Worm (Caenorhabditis elegans) whole organism, L4 larva: ENCODE measurements around the gene eri-9.
"Not testable (repeated sequence)": the region's sequence is repeated elsewhere in the genome, so short reads cannot be mapped to it uniquely, and the experiment has no call there.

Experiments
- D1046.2 ChIP-seq: fragments of 200-800 bp; sonication (Bioruptor generic); IDR thresholded peaks from 2 replicates; pipeline ENCODE4 v1.3.6; 2022; ENCODE audit warnings: missing genetic modification characterization, missing compliant biosample characterization
- F26F4.8 ChIP-seq: fragments of 200-800 bp; sonication (Bioruptor generic); conservative IDR thresholded peaks from 2 replicates; pipeline ENCODE4 v1.3.6; 2022; ENCODE audit warnings: missing genetic modification characterization, missing compliant biosample characterization
- F37D6.2 ChIP-seq: sonication (generic microtip); optimal IDR thresholded peaks from 2 replicates; lab custom pipeline; 2016; ENCODE audit warnings: mild to moderate bottlenecking, missing genetic modification characterization, missing compliant biosample characterization
- T26A8.4 ChIP-seq: fragments of 200-800 bp; sonication (Bioruptor generic); IDR thresholded peaks from 2 replicates; pipeline ENCODE4 v1.3.6; 2022; ENCODE audit warnings: missing genetic modification characterization, missing compliant biosample characterization
- Y48G9A.11 ChIP-seq: fragments of 200-800 bp; sonication (Bioruptor generic); IDR thresholded peaks from 2 replicates; pipeline ENCODE4 v1.3.6; 2022; ENCODE audit warnings: missing genetic modification reagents, missing genetic modification characterization, missing compliant biosample characterization
- aha-1 ChIP-seq: fragments of 150-350 bp; peaks from one replicate; lab custom pipeline; 2014; ENCODE audit warnings: missing biosample characterization, missing genetic modification characterization
- arid-1 ChIP-seq: fragments of 200-800 bp; sonication (Bioruptor generic); conservative IDR thresholded peaks from 2 replicates; pipeline ENCODE4 v1.3.6; 2022; ENCODE audit warnings: missing genetic modification reagents, missing genetic modification characterization, missing compliant biosample characterization
- ceh-20 ChIP-seq: fragments of 200-800 bp; sonication (Bioruptor generic); IDR thresholded peaks from 2 replicates; pipeline ENCODE4 v1.3.6; 2022; ENCODE audit warnings: missing genetic modification reagents, missing genetic modification characterization, missing compliant biosample characterization
- ceh-32 ChIP-seq: sonication (generic microtip); optimal IDR thresholded peaks from 2 replicates; lab custom pipeline; 2016; ENCODE audit warnings: mild to moderate bottlenecking, missing genetic modification characterization, missing compliant biosample characterization; ENCODE audit not compliant: poor library complexity
- ces-1 ChIP-seq: fragments of 150-350 bp; sonication (generic microtip); optimal IDR thresholded peaks from 4 replicates; lab custom pipeline; 2014; ENCODE audit warnings: missing biosample characterization, missing genetic modification reagents, missing genetic modification characterization
- ctbp-1 ChIP-seq: fragments of 200-800 bp; sonication (Bioruptor generic); IDR thresholded peaks from 2 replicates; pipeline ENCODE4 v1.3.6; 2022; ENCODE audit warnings: missing genetic modification reagents, missing genetic modification characterization, missing compliant biosample characterization
- dmd-6 ChIP-seq: fragments of 200-800 bp; sonication (Bioruptor generic); IDR thresholded peaks from 2 replicates; pipeline ENCODE4 v1.3.6; 2022; ENCODE audit warnings: missing genetic modification reagents, missing genetic modification characterization, missing compliant biosample characterization
- dmd-9 ChIP-seq: fragments of 200-800 bp; sonication (Bioruptor generic); IDR thresholded peaks from 2 replicates; pipeline ENCODE4 v1.3.6; 2022; ENCODE audit warnings: missing genetic modification reagents, missing genetic modification characterization, missing compliant biosample characterization
- dpl-1 ChIP-seq: fragments of 150-350 bp; optimal IDR thresholded peaks from 2 replicates; lab custom pipeline; 2014; ENCODE audit warnings: missing biosample characterization, missing genetic modification reagents, missing genetic modification characterization
- dve-1 ChIP-seq: sonication (generic microtip); optimal IDR thresholded peaks from 2 replicates; lab custom pipeline; 2017; ENCODE audit warnings: antibody characterized with exemption, mild to moderate bottlenecking, missing genetic modification characterization, missing compliant biosample characterization; ENCODE audit not compliant: insufficient read depth
- egl-43 ChIP-seq: fragments of 200-800 bp; sonication (Bioruptor generic); IDR thresholded peaks from 2 replicates; pipeline ENCODE4 v1.3.6; 2022; ENCODE audit warnings: missing genetic modification reagents, missing genetic modification characterization, missing compliant biosample characterization
- hlh-11 ChIP-seq: fragments of 200-800 bp; sonication (Bioruptor generic); optimal IDR thresholded peaks from 2 replicates; lab custom pipeline; 2018; ENCODE audit warnings: mild to moderate bottlenecking, missing genetic modification characterization, missing compliant biosample characterization
- hmg-1.1 ChIP-seq: fragments of 200-800 bp; sonication (Bioruptor generic); IDR thresholded peaks from 2 replicates; pipeline ENCODE4 v1.3.6; 2022; ENCODE audit warnings: missing genetic modification reagents, missing genetic modification characterization, missing compliant biosample characterization
- lim-7 ChIP-seq: fragments of 200-800 bp; sonication (Bioruptor generic); IDR thresholded peaks from 2 replicates; pipeline ENCODE4 v1.3.6; 2022; ENCODE audit warnings: missing genetic modification characterization, missing compliant biosample characterization
- lin-29 ChIP-seq: fragments of 200-800 bp; sonication (Bioruptor generic); IDR thresholded peaks from 2 replicates; pipeline ENCODE4 v1.3.6; 2022; ENCODE audit warnings: missing genetic modification reagents, missing genetic modification characterization, missing compliant biosample characterization
- lin-38 ChIP-seq: fragments of 200-800 bp; sonication (Bioruptor generic); IDR thresholded peaks from 2 replicates; pipeline ENCODE4 v1.3.6; 2022; ENCODE audit warnings: missing genetic modification reagents, missing genetic modification characterization, missing compliant biosample characterization
- lin-39 ChIP-seq: fragments of 150-350 bp; optimal IDR thresholded peaks from 2 replicates; lab custom pipeline; 2014; ENCODE audit warnings: missing biosample characterization, missing genetic modification reagents, missing genetic modification characterization
- lsy-2 ChIP-seq, 2 experiments: fragments of 150-350 bp in 1 of 2; sonication (generic microtip) in 1 of 2; optimal IDR thresholded peaks; 2 replicates each; lab custom pipeline; 2014 to 2017; ENCODE audit warnings: missing biosample characterization in 2 of 2, missing genetic modification characterization in 2 of 2
- madf-9 ChIP-seq: fragments of 200-800 bp; sonication (Bioruptor generic); conservative IDR thresholded peaks from 2 replicates; pipeline ENCODE4 v1.3.6; 2022; ENCODE audit warnings: missing genetic modification reagents, missing genetic modification characterization, missing compliant biosample characterization
- mdt-29 ChIP-seq: fragments of 200-800 bp; sonication (Bioruptor generic); IDR thresholded peaks from 2 replicates; pipeline ENCODE4 v1.3.6; 2022; ENCODE audit warnings: missing genetic modification reagents, missing genetic modification characterization, missing compliant biosample characterization
- mep-1 ChIP-seq: fragments of 150-350 bp; sonication (generic microtip); optimal IDR thresholded peaks from 3 replicates; lab custom pipeline; 2014; ENCODE audit warnings: missing biosample characterization, missing genetic modification characterization
- mes-2 ChIP-seq: sonication (generic microtip); optimal IDR thresholded peaks from 2 replicates; lab custom pipeline; 2016; ENCODE audit warnings: missing genotype, mild to moderate bottlenecking, missing genetic modification characterization, missing compliant biosample characterization; ENCODE audit not compliant: poor library complexity, severe bottlenecking
- mxl-3 ChIP-seq: fragments of 200-800 bp; sonication (Bioruptor generic); optimal IDR thresholded peaks from 2 replicates; lab custom pipeline; 2018; ENCODE audit warnings: mild to moderate bottlenecking, missing genetic modification characterization, missing compliant biosample characterization
- nhr-28 ChIP-seq: fragments of 150-350 bp; optimal IDR thresholded peaks from 2 replicates; lab custom pipeline; 2014; ENCODE audit warnings: missing biosample characterization, missing genetic modification characterization
- nhr-42 ChIP-seq: fragments of 200-800 bp; sonication (Bioruptor generic); IDR thresholded peaks from 2 replicates; pipeline ENCODE4 v1.3.6; 2022; ENCODE audit warnings: missing genetic modification characterization, missing compliant biosample characterization
- pha-4 ChIP-seq, 2 experiments: fragments of 150-350 bp in 1 of 2; fragments of 200-800 bp in 1 of 2; sonication (Bioruptor generic) in 1 of 2; IDR thresholded peaks in 1 of 2; optimal IDR thresholded peaks in 1 of 2; 2 replicates each; pipeline versions ENCODE4 v1.3.6 to Lab custom; 2014 to 2022; ENCODE audit warnings: missing genetic modification characterization in 2 of 2, missing genetic modification reagents in 2 of 2, missing biosample characterization in 1 of 2, missing compliant biosample characterization in 1 of 2
- php-3 ChIP-seq: fragments of 200-800 bp; sonication (Bioruptor generic); IDR thresholded peaks from 2 replicates; pipeline ENCODE4 v1.3.6; 2022; ENCODE audit warnings: missing genetic modification reagents, missing genetic modification characterization, missing compliant biosample characterization
- rbr-2 ChIP-seq: sonication (generic microtip); optimal IDR thresholded peaks from 2 replicates; lab custom pipeline; 2016; ENCODE audit warnings: missing genotype, missing genetic modification characterization, missing compliant biosample characterization
- set-16 ChIP-seq: fragments of 200-800 bp; sonication (Bioruptor generic); IDR thresholded peaks from 2 replicates; pipeline ENCODE4 v1.3.6; 2022; ENCODE audit warnings: missing genetic modification reagents, missing genetic modification characterization, missing compliant biosample characterization
- snpc-1.2 ChIP-seq: fragments of 200-800 bp; sonication (Bioruptor generic); IDR thresholded peaks from 2 replicates; pipeline ENCODE4 v1.3.6; 2022; ENCODE audit warnings: missing genetic modification reagents, missing genetic modification characterization, missing compliant biosample characterization
- vab-7 ChIP-seq: fragments of 200-800 bp; sonication (Bioruptor generic); IDR thresholded peaks from 2 replicates; pipeline ENCODE4 v1.3.6; 2022; ENCODE audit warnings: missing genetic modification reagents, missing genetic modification characterization, missing compliant biosample characterization

The eri-9 gene

DNA sequence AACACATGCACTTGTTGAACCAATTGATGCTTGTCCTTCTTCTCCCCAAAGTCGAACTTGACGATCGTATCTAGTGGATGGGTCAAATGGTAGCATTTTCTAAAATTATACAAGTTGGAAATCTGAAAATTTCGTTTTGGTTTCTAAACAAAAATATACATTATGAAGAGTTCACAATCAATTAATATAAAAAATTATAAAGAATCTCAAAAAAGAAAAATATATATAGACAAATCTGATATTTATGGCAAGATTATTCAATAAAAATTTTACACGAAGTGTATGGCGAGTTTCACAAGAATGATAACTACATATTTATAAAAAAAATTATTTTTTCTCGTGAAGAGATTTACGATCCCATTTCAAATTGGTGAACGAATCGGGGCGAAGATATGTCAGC, 12.0 kb upstream of the eri-9 start, which contains the start of gene ula-1:
Gene ula-1, minus strand, starts transcription at position 101 of the 400 bp plus-strand sequence.
- TF ChIP-seq mxl-3 (GFP tag; lab: Kevin White, UChicago), result no peak
- TF ChIP-seq ceh-32 (tag; lab: Kevin White, UChicago), result no peak

DNA sequence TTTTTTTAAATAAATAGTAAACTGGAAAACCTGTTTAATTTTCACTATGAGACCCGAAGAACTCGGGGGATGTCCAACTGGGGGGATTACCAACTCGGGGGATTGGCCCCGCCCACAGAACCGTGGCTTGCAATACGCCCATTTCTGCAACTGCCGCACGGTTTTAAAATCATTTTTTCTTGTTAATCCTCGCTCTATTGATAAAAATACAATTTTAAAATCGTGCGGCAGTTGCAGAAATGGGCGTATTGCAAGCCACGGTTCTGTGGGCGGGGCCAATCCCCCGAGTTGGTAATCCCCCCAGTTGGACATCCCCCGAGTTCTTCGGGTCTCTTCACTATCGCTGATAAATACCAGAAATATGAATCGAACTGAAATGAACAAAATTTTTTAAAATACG, 10.2 kb upstream of the eri-9 start, which contains the start of gene mmab-1:
Gene mmab-1, minus strand, starts transcription at position 95 of the 400 bp plus-strand sequence.
- TF ChIP-seq madf-9 (GFP tag; lab: Robert Waterston, UW) (peak; percentile 65; the same call in 1 of the 2 replicates), snpc-1.2 (GFP tag; lab: Robert Waterston, UW) (0 out of 2 replicates have a peak, but pooled peaks have one; percentile 20), dmd-9 (GFP tag; lab: Robert Waterston, UW) (peak; percentile 68; the same call in 1 of the 2 replicates), F37D6.2 (peak; percentile 21), dve-1 (tag; lab: Kevin White, UChicago) (peak; percentile 29), pha-4 (GFP tag; IDR thresholded peaks at IDR 0.05; lab: Robert Waterston, UW) (peak; percentile 21; the same call in 1 of the 2 replicates), dpl-1 (GFP tag; lab: Kevin White, UChicago) (peak; percentile 34), dmd-6 (peak; percentile 56), arid-1 (GFP tag; lab: Robert Waterston, UW) (0 out of 2 replicates have a peak, but pooled peaks have one; percentile 40), mep-1 (peak; percentile 35), Y48G9A.11 (GFP tag; lab: Robert Waterston, UW) (peak; percentile 49; the same call in 1 of the 2 replicates), D1046.2 (GFP tag; lab: Robert Waterston, UW) (0 out of 2 replicates have a peak, but pooled peaks have one; percentile 20), php-3 (GFP tag; lab: Robert Waterston, UW) (peak; percentile 29; the same call in 1 of the 2 replicates), hlh-11 (tag; lab: Kevin White, UChicago) (peak; percentile 36), lsy-2 (tag; optimal IDR thresholded peaks at IDR 0.05; lab: Kevin White, UChicago) (peak in 1 of 2 experiments; percentile 33), egl-43 (GFP tag; lab: Robert Waterston, UW) (peak; percentile 64; the same call in 1 of the 2 replicates), ces-1 (GFP tag; lab: Kevin White, UChicago) (peak; percentile 27), lin-38 (GFP tag; lab: Robert Waterston, UW) (peak; percentile 87), mes-2 (tag; lab: Kevin White, UChicago) (peak; percentile 71), lin-29 (GFP tag; lab: Robert Waterston, UW) (0 out of 2 replicates have a peak, but pooled peaks have one; percentile 8), mdt-29 (GFP tag; lab: Robert Waterston, UW) (peak; percentile 41; the same call in 1 of the 2 replicates), set-16 (GFP tag; lab: Robert Waterston, UW) (peak; percentile 14; the same call in 1 of the 2 replicates), mxl-3 (GFP tag; lab: Kevin White, UChicago) (peak; percentile 3), ceh-20 (peak; percentile 74), nhr-42 (peak; percentile 74; the same call in 1 of the 2 replicates), vab-7 (GFP tag; lab: Robert Waterston, UW) (peak; percentile 80), lim-7 (GFP tag; lab: Robert Waterston, UW) (peak; percentile 45; the same call in 1 of the 2 replicates), T26A8.4 (peak; percentile 38), ctbp-1 (GFP tag; lab: Robert Waterston, UW) (peak; percentile 85), nhr-28 (peak; percentile 4), rbr-2 (tag; lab: Kevin White, UChicago) (peak; percentile 50), hmg-1.1 (GFP tag; lab: Robert Waterston, UW) (peak; percentile 65)
- not testable (repeated sequence) for TF ChIP-seq pha-4 (tag; optimal IDR thresholded peaks at IDR 0.05; lab: Kevin White, UChicago)

DNA sequence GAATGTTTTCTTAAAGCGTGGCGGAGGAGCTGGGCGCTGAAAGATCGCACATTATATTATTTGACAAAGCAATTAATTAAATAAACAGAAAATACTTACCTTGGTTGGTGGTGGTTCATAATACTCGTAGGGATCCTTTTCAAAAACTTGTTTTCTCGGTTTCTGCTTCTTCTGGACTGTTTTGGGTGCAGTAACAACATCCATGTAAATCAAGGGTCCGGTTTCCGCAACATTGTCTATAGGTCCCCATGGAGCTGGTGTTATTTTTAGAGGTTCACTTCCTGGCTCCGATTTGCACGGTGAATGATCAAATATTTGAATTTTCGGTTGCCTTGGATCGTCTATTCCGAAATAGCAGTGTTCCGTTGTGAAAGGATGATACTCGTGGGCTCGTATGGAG, 8.1 kb upstream of the eri-9 start:
- TF ChIP-seq T26A8.4, result no peak
- 0 out of 2 replicates have a peak, but pooled peaks have one; percentile 51 for TF ChIP-seq F26F4.8 (GFP tag; lab: Robert Waterston, UW)
- peak; percentile 67 for TF ChIP-seq aha-1 (tag; lab: Kevin White, UChicago)
- no peak for TF ChIP-seq lin-39 (tag; lab: Kevin White, UChicago)
